Fruit fly (Drosophila melanogaster) whole organism: ENCODE results near the gene tara.

Experiments
- CG8478 ChIP-seq: fragments of >200 bp; optimal IDR thresholded peaks from 2 replicates; lab custom pipeline; 2018; ENCODE audit warnings: inconsistent platforms
- Dll ChIP-seq: fragments of >200 bp; optimal IDR thresholded peaks from 2 replicates; lab custom pipeline; 2017
- EcR ChIP-seq, 2 experiments: fragments of >200 bp; optimal IDR thresholded peaks; 2 replicates each; lab custom pipeline; 2017; ENCODE audit warnings: missing biosample characterization in 2 of 2, missing genetic modification characterization in 2 of 2, missing genetic modification reagents in 2 of 2
- pan ChIP-seq: fragments of >200 bp; optimal IDR thresholded peaks from 2 replicates; lab custom pipeline; 2017
- psq ChIP-seq: fragments of >200 bp; optimal IDR thresholded peaks from 2 replicates; lab custom pipeline; 2017
- usp ChIP-seq: fragments of >200 bp; optimal IDR thresholded peaks from 2 replicates; lab custom pipeline; 2017; ENCODE audit warnings: missing biosample characterization, missing genetic modification characterization, mixed read lengths

The tara gene

DNA sequence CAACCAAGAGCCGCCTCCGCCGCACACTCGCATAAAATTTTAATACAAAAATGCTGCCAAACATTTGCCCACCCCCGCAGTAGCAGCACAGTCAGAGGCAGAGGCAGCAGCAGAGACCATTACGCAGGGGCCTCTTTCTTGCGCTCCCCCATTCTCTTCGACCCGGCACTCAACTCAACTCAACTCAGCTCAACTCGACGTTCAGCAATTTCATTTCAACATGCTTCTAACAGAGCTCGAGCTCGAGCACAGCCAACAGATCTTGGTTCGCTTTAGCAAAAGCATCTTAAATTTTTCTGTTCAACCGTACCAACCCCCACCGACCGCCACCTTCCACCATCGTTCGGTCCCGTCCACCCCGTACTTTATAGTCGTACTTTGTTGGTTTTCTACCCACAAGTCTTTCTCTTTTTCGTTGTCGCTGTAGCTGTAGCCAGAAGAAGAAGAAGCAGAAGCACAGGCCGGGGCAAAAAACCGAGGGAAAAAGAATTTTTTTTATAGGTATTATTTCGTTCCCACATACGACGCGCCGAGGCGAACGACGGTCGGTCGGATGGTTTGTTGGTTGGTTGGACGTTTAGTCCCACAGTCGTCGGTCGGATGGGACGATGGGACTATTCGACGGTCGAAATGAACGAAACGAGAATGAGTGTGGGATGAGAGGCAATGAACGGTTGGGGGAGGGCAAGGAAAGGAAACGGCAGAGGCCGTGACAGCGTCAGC lies 9.9 kb downstream of the tara start:
- TF ChIP-seq usp (GFP tag; lab: Kevin White, UChicago) (no peak), CG8478 (lab: Kevin White, UChicago) (no peak), pan (no peak), Dll (lab: Kevin White, UChicago) (peak; percentile 56), EcR (GFP tag; optimal IDR thresholded peaks at IDR 0.05; lab: Kevin White, UChicago) (peak in 1 of 2 experiments; percentile 86), psq (lab: Kevin White, UChicago) (no peak)

DNA sequence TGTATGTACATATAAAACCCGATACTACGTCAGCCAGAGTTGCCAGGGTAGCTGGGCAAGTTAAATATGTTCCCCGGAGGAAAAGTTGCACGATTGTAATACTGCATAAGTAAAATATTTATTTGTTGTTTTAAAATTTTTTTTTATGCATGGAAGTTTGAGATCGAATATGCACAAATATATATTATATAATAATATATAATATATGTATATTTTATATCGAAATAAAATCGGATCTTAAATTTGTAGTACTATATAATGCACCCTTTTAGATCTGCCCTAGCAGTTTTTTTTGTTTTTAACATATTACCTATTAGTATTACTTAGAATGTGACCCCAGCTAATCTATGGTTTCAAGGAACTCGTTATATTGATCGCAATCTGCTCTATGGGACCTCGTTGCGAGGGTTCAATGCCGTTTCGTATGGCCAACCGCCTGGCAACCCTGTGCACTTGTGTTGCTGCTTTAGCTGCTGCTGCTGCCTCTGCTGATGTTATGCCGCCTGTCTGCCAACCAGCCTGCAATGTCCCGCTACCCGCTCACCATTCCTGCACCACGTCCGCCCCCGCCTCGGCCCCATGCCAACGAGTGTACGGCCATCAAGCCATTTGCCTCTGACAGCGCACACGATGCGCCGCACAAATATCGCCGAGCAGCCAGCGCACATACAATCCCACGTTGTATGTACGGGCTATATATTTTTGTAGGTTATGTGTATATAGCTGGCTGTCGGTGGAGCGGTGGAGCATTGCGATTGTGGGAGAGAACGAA lies 10.7 kb downstream of the tara start:
- no peak for TF ChIP-seq Dll (lab: Kevin White, UChicago)
- peak in 1 of 2 experiments; percentile 82 for TF ChIP-seq EcR (GFP tag; optimal IDR thresholded peaks at IDR 0.05; lab: Kevin White, UChicago)

DNA sequence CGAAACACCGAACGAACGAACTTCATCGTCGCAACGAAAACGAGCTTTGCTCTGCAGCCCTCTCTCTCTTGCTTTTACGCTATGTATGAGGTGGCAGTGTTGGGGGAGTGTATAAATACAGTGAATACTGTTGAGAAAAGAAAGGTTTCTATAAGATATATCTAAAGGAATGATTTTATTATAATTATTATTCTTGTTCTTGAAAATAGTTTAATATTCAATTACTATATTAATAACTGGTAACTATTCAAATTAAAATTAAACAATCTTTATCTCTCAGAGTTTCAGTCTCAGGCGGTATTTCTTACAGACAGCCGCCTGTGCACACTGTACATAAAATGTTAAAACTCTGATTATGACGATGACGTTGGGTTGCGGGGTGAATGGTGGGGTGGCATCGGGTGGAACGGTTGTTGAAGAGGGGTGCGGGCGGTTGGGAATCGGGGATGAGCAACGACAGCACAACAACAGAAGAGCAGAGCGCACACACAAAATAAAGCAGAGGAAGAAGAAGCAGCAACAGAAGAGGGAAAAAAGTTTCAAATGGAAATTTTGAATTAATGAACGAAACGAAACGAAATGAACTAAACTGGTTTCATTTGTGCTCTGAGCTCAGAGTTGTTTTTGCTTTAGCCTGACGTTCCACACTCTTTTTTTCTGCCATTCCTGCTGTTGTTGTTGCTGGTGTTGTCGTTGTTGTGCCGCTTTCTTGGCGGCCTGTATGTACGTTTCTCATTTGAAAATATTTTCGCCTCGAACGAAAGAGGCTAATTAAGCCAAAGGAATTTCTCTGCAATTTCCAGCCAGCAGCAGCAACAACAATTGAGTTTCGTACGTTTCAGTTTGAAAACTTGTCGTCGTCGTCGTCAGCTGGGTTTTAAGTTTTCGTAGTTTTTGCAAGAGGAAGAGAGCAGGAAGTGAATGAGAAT lies 11.5 kb downstream of the tara start:
- TF ChIP-seq pan: no peak
- TF ChIP-seq usp (GFP tag; lab: Kevin White, UChicago): no peak
- no peak for TF ChIP-seq CG8478 (lab: Kevin White, UChicago)
- no peak for TF ChIP-seq psq (lab: Kevin White, UChicago)
- peak in 1 of 2 experiments; percentile 59 for TF ChIP-seq EcR (GFP tag; optimal IDR thresholded peaks at IDR 0.05; lab: Kevin White, UChicago)
- no peak for TF ChIP-seq Dll (lab: Kevin White, UChicago)

DNA sequence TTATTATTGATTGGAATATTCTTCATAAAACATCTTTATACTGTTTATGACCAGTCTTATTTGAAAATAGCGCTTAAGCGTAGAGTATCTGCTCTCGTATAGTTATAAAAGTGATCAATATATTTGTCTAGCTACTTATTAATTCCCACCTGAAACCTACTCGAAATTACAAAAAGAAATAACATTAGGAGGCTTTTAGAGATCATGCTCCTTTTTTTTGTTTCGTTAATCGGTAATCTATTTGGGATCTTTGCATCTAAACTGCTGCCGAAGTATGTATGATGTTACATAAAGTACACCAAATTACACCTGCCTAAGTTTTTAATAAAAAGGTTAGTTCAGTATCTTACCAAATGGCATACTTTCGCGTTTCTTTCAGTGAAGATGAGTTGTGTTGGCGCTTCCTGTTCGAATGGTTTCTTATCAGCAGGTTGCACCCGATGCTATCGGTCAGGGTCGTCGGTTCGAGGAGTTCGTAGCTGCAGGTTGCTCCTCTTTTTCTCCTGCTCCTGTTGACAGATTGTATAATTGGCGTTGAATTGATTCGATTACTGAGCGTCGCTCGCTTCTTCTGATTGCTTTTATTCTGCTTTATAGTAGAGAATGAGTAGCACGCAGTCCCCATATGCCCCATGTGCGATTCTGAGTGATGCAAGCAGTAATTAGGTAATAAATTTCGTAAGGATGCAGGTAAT lies 12.7 kb downstream of the tara start:
- TF ChIP-seq EcR (GFP tag; optimal IDR thresholded peaks at IDR 0.05; lab: Kevin White, UChicago) (peak; percentile 55 to 65), Dll (lab: Kevin White, UChicago) (no peak)

DNA sequence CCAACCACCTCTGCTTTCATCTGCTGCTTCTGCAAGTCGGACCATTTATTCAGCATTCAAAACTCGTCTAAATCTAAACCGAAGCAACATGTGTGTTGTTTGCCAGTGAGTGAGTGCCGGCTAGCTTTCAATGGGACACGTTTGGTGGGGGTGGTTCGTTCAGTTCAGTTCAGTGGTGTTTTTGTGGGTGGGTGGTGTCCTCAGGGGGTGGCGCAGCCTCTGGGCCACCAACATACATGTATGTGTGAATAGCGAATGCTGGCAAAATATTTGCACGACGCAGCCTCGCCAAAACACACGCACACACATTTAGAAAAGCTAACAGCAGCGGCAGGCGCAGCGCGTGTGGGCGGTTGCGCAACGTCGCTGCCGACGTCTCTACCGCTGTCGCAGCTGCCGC lies 13.9 kb downstream of the tara start:
- TF ChIP-seq pan (no peak), Dll (lab: Kevin White, UChicago) (no peak), CG8478 (lab: Kevin White, UChicago) (no peak), EcR (GFP tag; optimal IDR thresholded peaks at IDR 0.05; lab: Kevin White, UChicago) (no peak), usp (GFP tag; lab: Kevin White, UChicago) (no peak), psq (lab: Kevin White, UChicago) (no peak)

DNA sequence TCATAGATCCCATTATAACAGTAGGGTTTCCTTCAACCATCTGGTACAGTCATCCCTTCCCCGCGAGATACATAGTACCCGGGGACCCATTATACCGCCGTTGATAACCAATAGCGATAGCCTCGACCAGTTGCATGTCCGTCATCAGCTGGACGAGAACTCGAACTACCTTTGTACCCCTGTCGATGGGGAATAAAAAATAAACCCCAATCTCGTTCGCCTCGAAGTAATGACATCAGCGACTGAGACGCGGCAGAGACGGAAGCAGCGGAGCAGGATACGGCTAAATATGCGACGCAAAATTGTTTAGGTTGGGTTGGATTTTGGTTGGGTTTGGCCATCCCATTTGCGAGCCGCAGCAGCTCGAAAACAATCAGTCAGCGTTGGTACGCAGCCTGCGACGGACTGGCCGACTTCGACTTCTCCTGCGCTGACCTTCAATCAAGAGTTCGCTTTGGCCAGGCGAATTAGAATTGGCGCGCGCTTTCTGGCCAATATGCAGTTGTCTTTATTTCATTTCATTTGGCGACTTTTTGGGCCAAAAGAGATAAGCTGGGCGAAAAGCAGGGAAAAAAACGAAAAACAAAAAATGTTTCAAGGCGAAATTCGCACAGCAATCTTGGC lies 15.1 kb downstream of the tara start:
- TF ChIP-seq EcR (GFP tag; optimal IDR thresholded peaks at IDR 0.05; lab: Kevin White, UChicago) (no peak), pan (no peak), psq (lab: Kevin White, UChicago) (no peak), usp (GFP tag; lab: Kevin White, UChicago) (no peak), CG8478 (lab: Kevin White, UChicago) (no peak), Dll (lab: Kevin White, UChicago) (no peak)

DNA sequence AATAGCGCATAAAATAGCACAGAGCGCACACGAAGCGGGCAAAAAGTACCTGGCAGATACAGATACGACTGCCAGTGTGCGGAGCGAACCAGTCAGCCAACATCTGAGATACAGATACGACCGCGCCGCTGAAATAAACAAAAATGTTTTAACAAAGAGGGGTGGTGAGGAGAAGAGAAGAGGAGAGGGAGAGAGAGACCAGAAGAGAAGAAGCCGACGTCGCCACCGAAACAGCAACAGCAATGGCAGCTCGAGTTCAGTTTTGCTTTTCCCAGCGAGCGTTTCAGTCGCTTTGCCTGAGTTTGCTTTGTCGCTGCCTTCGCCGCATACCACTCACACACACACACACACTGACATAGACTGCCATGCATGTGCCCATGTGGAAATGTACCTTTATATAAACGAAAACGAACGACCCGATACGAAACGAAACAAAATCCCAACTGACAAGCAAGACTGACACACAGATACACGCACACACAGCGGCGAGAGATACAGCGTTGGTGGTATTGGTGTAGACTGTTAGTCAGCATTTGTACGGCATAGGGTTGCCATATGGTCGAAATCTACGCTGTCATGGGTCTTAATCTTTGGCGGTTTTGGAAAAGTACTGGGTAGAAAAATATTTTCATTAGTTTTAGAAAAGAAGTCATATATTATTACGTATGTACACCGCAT lies 15.8 kb downstream of the tara start:
- TF ChIP-seq EcR (GFP tag; optimal IDR thresholded peaks at IDR 0.05; lab: Kevin White, UChicago): no peak
- TF ChIP-seq Dll (lab: Kevin White, UChicago): peak; percentile 46

DNA sequence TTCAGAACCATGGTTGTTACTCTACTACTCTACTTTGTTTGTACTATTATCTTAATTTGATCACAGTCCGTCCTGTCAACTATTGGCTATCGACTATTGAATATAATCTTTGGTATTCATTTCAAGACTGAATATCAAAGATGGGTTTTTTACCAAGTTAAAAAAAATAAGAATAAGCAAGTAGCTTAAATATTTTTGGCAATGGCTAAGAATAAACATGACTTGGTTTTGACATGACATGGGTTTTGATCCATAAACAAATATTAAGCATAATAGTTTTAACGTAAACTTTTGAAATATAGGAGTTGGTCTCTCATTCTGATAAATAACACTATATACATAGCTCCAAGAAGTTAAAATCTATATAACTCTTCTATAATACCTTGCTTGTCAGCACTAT lies 16.4 kb downstream of the tara start:
- TF ChIP-seq CG8478 (lab: Kevin White, UChicago) (no peak), usp (GFP tag; lab: Kevin White, UChicago) (no peak), Dll (lab: Kevin White, UChicago) (no peak), psq (lab: Kevin White, UChicago) (no peak), EcR (GFP tag; optimal IDR thresholded peaks at IDR 0.05; lab: Kevin White, UChicago) (no peak), pan (no peak)

DNA sequence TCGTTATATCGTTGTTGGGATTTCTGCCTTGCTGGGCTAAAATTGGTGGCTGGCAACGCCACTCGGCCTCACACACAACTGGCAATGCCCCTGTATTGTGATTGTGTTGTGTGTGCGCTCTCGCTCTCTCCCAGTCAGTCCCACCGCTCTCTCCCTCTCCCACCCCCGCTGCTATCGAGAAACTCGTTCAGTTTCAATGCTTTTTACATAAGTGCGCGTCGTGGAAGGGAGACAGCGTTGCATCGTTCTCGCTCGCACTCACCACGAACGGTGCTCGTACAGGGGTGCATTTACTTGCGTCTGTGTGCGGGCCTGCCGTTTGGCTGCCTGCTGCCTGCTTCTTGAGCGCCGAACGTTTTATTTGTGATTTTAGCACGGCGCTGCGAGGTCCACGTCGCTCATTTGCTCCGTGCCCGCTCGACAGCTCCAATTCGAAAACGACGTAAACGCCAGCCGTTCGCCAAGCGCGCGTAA lies 17.0 kb downstream of the tara start:
- peak in 1 of 2 experiments; percentile 44 for TF ChIP-seq EcR (GFP tag; optimal IDR thresholded peaks at IDR 0.05; lab: Kevin White, UChicago)
- peak; percentile 91 for TF ChIP-seq CG8478 (lab: Kevin White, UChicago)
- TF ChIP-seq usp (GFP tag; lab: Kevin White, UChicago): no peak
- peak; percentile 97 for TF ChIP-seq Dll (lab: Kevin White, UChicago)
- no peak for TF ChIP-seq pan
- no peak for TF ChIP-seq psq (lab: Kevin White, UChicago)
